Worm (Caenorhabditis elegans): ENCODE measurements around the gene F13H8.11.

DNA sequence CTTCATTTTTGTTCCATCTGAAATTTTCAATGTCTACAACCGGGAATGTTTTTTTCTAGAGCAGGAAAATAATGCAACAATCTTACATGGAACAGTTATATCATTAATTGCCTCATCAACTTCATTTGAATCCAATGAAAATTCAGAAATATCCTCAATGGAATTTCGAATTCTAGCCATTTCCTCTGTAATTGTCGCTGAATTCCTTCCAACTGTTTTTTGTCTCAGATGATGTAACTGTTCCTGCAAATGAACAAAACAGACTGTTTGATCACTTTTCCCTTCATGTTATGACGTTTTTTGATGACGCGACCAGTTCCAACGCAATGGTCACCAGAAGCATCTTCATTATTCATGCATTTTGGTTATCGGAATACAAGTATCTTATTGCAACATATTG lies 38.4 kb downstream of the F13H8.11 start:
- TF ChIP-seq attf-5 (GFP tag; optimal IDR thresholded peaks at IDR 0.05): no peak
- no peak for TF ChIP-seq him-1 (tag; optimal IDR thresholded peaks at IDR 0.05)
- no peak for TF ChIP-seq ztf-28 (GFP tag; IDR thresholded peaks at IDR 0.05)
- no peak for TF ChIP-seq K12H6.12 (tag; optimal IDR thresholded peaks at IDR 0.05)
- no peak for TF ChIP-seq ama-1 (optimal IDR thresholded peaks at IDR 0.05)
- TF ChIP-seq ama-1 (GFP tag; optimal IDR thresholded peaks at IDR 0.05): no peak
- TF ChIP-seq ztf-25 (GFP tag; IDR thresholded peaks at IDR 0.05): no peak
- TF ChIP-seq lir-1 (GFP tag; conservative IDR thresholded peaks at IDR 0.05): no peak

Data from whole organism, young adult.